Fruit fly (Drosophila melanogaster) whole organism, embryonic: Measurements from ENCODE around the gene CG18542.
"Not testable (repeated sequence)": the region's sequence is repeated elsewhere in the genome, so short reads cannot be mapped to it uniquely, and the experiment has no call there.

Source experiments
- BEAF-32 ChIP-seq: fragments of 200-800 bp; sonication (Bioruptor generic); optimal IDR thresholded peaks from 3 replicates; lab custom pipeline; 2017; ENCODE audit warnings: missing biosample characterization, missing genetic modification characterization, mild to moderate bottlenecking, moderate library complexity, missing genetic modification reagents
- CG11398 ChIP-seq: fragments of 200-800 bp; sonication (Bioruptor generic); optimal IDR thresholded peaks from 2 replicates; lab custom pipeline; 2016; ENCODE audit warnings: missing biosample characterization, missing genetic modification characterization
- CG12155 ChIP-seq: fragments of 200-800 bp; sonication (Bioruptor generic); optimal IDR thresholded peaks from 3 replicates; lab custom pipeline; 2016; ENCODE audit warnings: missing biosample characterization, missing genetic modification characterization
- CG12659 ChIP-seq: fragments of 200-800 bp; sonication (Bioruptor generic); optimal IDR thresholded peaks from 3 replicates; lab custom pipeline; 2017; ENCODE audit warnings: mild to moderate bottlenecking, missing biosample characterization, missing genetic modification reagents, missing genetic modification characterization
- CG13624 ChIP-seq: fragments of 200-800 bp; sonication (Bioruptor generic); optimal IDR thresholded peaks from 2 replicates; lab custom pipeline; 2016; ENCODE audit warnings: missing biosample characterization, missing genetic modification characterization
- CG14050 ChIP-seq: fragments of 200-800 bp; sonication (Bioruptor generic); IDR thresholded peaks from 3 replicates; pipeline ENCODE4 v1.3.6; 2022; ENCODE audit warnings: missing biosample characterization, missing genetic modification characterization
- CG14860 ChIP-seq: fragments of 200-800 bp; sonication (Bioruptor generic); IDR thresholded peaks from 3 replicates; pipeline ENCODE4 v1.3.6; 2022; ENCODE audit warnings: missing biosample characterization, missing genetic modification characterization; ENCODE audit not compliant: partially characterized antibody
- CG17802 ChIP-seq: fragments of 200-800 bp; sonication (Bioruptor generic); optimal IDR thresholded peaks from 2 replicates; lab custom pipeline; 2018; ENCODE audit warnings: missing biosample characterization, mild to moderate bottlenecking, missing genetic modification characterization, moderate library complexity
- CG17829 ChIP-seq: fragments of 200-800 bp; optimal IDR thresholded peaks from 2 replicates; lab custom pipeline; 2019; ENCODE audit warnings: missing biosample characterization, mild to moderate bottlenecking, missing genetic modification characterization, moderate library complexity
- CG1832 ChIP-seq: fragments of 200-800 bp; sonication (Bioruptor generic); optimal IDR thresholded peaks from 2 replicates; lab custom pipeline; 2017; ENCODE audit warnings: missing biosample characterization, mild to moderate bottlenecking, missing genetic modification characterization, inconsistent platforms
- CG18619 ChIP-seq: fragments of 200-800 bp; sonication (Bioruptor generic); optimal IDR thresholded peaks from 3 replicates; lab custom pipeline; 2017; ENCODE audit warnings: missing biosample characterization, mild to moderate bottlenecking, missing genetic modification characterization
- CG2129 ChIP-seq: fragments of 200-800 bp; sonication (Bioruptor generic); IDR thresholded peaks from 2 replicates; pipeline ENCODE4 v1.3.6; 2022; ENCODE audit warnings: missing biosample characterization, missing genetic modification characterization; ENCODE audit not compliant: partially characterized antibody
- CG4730 ChIP-seq: fragments of 200-800 bp; sonication (Bioruptor generic); IDR thresholded peaks from 2 replicates; pipeline ENCODE4 v1.3.6; 2022; ENCODE audit warnings: missing biosample characterization, missing genetic modification characterization
- CG8765 ChIP-seq: fragments of 200-800 bp; sonication (Bioruptor generic); IDR thresholded peaks from 2 replicates; pipeline ENCODE4 v1.3.6; 2022; ENCODE audit warnings: missing biosample characterization, missing genetic modification characterization
- CG9215 ChIP-seq: fragments of 200-800 bp; sonication (Bioruptor generic); IDR thresholded peaks from 2 replicates; pipeline ENCODE4 v1.3.6; 2022; ENCODE audit warnings: missing biosample characterization, missing genetic modification characterization
- Chrac-16 ChIP-seq: fragments of 200-800 bp; sonication (Bioruptor generic); optimal IDR thresholded peaks from 3 replicates; lab custom pipeline; 2016; ENCODE audit warnings: missing biosample characterization, missing genetic modification characterization
- CoRest ChIP-seq: fragments of 200-800 bp; sonication (Bioruptor generic); optimal IDR thresholded peaks from 3 replicates; lab custom pipeline; 2018; ENCODE audit warnings: missing biosample characterization, mild to moderate bottlenecking, missing genetic modification characterization, moderate library complexity
- Deaf1 ChIP-seq: fragments of 200-800 bp; optimal IDR thresholded peaks from 3 replicates; lab custom pipeline; 2019; ENCODE audit warnings: missing biosample characterization, mild to moderate bottlenecking, missing genetic modification characterization, moderate library complexity
- Dref ChIP-seq: fragments of 200-800 bp; sonication (Bioruptor generic); IDR thresholded peaks from 2 replicates; pipeline ENCODE4 v1.3.6; 2022; ENCODE audit warnings: missing biosample characterization, missing genetic modification characterization
- E2f2 ChIP-seq: fragments of 200-800 bp; sonication (Bioruptor generic); IDR thresholded peaks from 2 replicates; pipeline ENCODE4 v1.3.6; 2022; ENCODE audit warnings: missing biosample characterization, missing genetic modification characterization
- Ets97D ChIP-seq: fragments of 200-800 bp; sonication (Bioruptor generic); optimal IDR thresholded peaks from 3 replicates; lab custom pipeline; 2016; ENCODE audit warnings: missing biosample characterization, missing genetic modification characterization
- Fer1 ChIP-seq: fragments of 200-800 bp; sonication (Bioruptor generic); optimal IDR thresholded peaks from 2 replicates; lab custom pipeline; 2017; ENCODE audit warnings: missing biosample characterization, mild to moderate bottlenecking, missing genetic modification characterization
- Hey ChIP-seq: fragments of 200-800 bp; sonication (Bioruptor generic); optimal IDR thresholded peaks from 3 replicates; lab custom pipeline; 2018; ENCODE audit warnings: missing biosample characterization, mild to moderate bottlenecking, missing genetic modification characterization
- Nf-YA ChIP-seq: fragments of 200-800 bp; sonication (Bioruptor generic); IDR thresholded peaks from 2 replicates; pipeline ENCODE4 v1.3.6; 2022; ENCODE audit warnings: missing biosample characterization, missing genetic modification characterization
- Nf-YB ChIP-seq: fragments of 200-800 bp; sonication (Bioruptor generic); optimal IDR thresholded peaks from 3 replicates; lab custom pipeline; 2019; ENCODE audit warnings: missing biosample characterization, mild to moderate bottlenecking, missing genetic modification characterization, moderate library complexity
- PHDP ChIP-seq: fragments of 200-800 bp; sonication (Bioruptor generic); optimal IDR thresholded peaks from 3 replicates; lab custom pipeline; 2018; ENCODE audit warnings: missing biosample characterization, mild to moderate bottlenecking, missing genetic modification characterization, moderate library complexity
- Ptx1 ChIP-seq: fragments of 200-800 bp; sonication (Bioruptor generic); IDR thresholded peaks from 2 replicates; pipeline ENCODE4 v1.3.6; 2022; ENCODE audit warnings: missing biosample characterization, missing genetic modification characterization
- Rfx ChIP-seq: fragments of 200-800 bp; sonication (Bioruptor generic); IDR thresholded peaks from 2 replicates; pipeline ENCODE4 v1.3.6; 2022; ENCODE audit warnings: missing biosample characterization, missing genetic modification characterization
- bbx ChIP-seq: fragments of 200-800 bp; sonication (Bioruptor generic); IDR thresholded peaks from 2 replicates; pipeline ENCODE4 v1.3.6; 2022; ENCODE audit warnings: missing biosample characterization, missing genetic modification characterization; ENCODE audit not compliant: partially characterized antibody
- corto ChIP-seq: fragments of 200-800 bp; sonication (Bioruptor generic); optimal IDR thresholded peaks from 2 replicates; lab custom pipeline; 2016; ENCODE audit warnings: missing biosample characterization, mild to moderate bottlenecking, missing genetic modification characterization, moderate library complexity
- crp ChIP-seq, 2 experiments: fragments of 200-800 bp; sonication (Bioruptor generic); optimal IDR thresholded peaks; 2 replicates in 1 of 2; 3 replicates in 1 of 2; lab custom pipeline; 2017; ENCODE audit warnings: missing biosample characterization in 2 of 2, missing genetic modification characterization in 2 of 2, mild to moderate bottlenecking in 1 of 2, moderate library complexity in 1 of 2
- dan ChIP-seq: fragments of 200-800 bp; sonication (Bioruptor generic); IDR thresholded peaks from 2 replicates; pipeline ENCODE4 v1.3.6; 2022; ENCODE audit warnings: missing biosample characterization, missing genetic modification characterization
- fru ChIP-seq: fragments of >200 bp; optimal IDR thresholded peaks from 2 replicates; lab custom pipeline; 2017
- jigr1 ChIP-seq: fragments of 200-800 bp; sonication (Bioruptor generic); IDR thresholded peaks from 3 replicates; pipeline ENCODE4 v1.3.6; 2022; ENCODE audit warnings: missing biosample characterization, missing genetic modification characterization
- jing ChIP-seq: fragments of 200-800 bp; sonication (Bioruptor generic); optimal IDR thresholded peaks from 2 replicates; lab custom pipeline; 2018; ENCODE audit warnings: missing biosample characterization, mild to moderate bottlenecking, missing genetic modification characterization
- kah ChIP-seq: fragments of 200-800 bp; sonication (Bioruptor generic); optimal IDR thresholded peaks from 2 replicates; lab custom pipeline; 2018; ENCODE audit warnings: missing biosample characterization, mild to moderate bottlenecking, missing genetic modification characterization
- luna ChIP-seq: fragments of 200-800 bp; sonication (Bioruptor generic); optimal IDR thresholded peaks from 2 replicates; lab custom pipeline; 2016; ENCODE audit warnings: missing biosample characterization, missing genetic modification characterization
- maf-S ChIP-seq: fragments of 200-800 bp; sonication (Bioruptor generic); optimal IDR thresholded peaks from 2 replicates; lab custom pipeline; 2016; ENCODE audit warnings: missing biosample characterization, missing genetic modification characterization
- pan ChIP-seq, 4 experiments: fragments of >200 bp in 3 of 4; fragments of 200-800 bp in 1 of 4; sonication (Bioruptor generic) in 1 of 4; optimal IDR thresholded peaks in 3 of 4; IDR thresholded peaks in 1 of 4; 2 replicates each; pipeline versions ENCODE4 v1.3.6 to Lab custom; 2017 to 2022; ENCODE audit warnings: missing biosample characterization in 2 of 4, missing genetic modification characterization in 2 of 4, mixed read lengths in 1 of 4
- phol ChIP-seq: fragments of 200-800 bp; sonication (Bioruptor generic); optimal IDR thresholded peaks from 3 replicates; lab custom pipeline; 2018; ENCODE audit warnings: missing biosample characterization, mild to moderate bottlenecking, missing genetic modification characterization, moderate library complexity
- pita ChIP-seq: fragments of 200-800 bp; sonication (Bioruptor generic); optimal IDR thresholded peaks from 2 replicates; lab custom pipeline; 2017; ENCODE audit warnings: missing biosample characterization, mild to moderate bottlenecking, missing genetic modification characterization
- pros ChIP-seq: fragments of 200-800 bp; sonication (Bioruptor generic); optimal IDR thresholded peaks from 3 replicates; lab custom pipeline; 2019; ENCODE audit warnings: missing biosample characterization, mild to moderate bottlenecking, missing genetic modification characterization, moderate library complexity
- pum ChIP-seq: fragments of 200-800 bp; sonication (Bioruptor generic); optimal IDR thresholded peaks from 2 replicates; lab custom pipeline; 2016; ENCODE audit warnings: missing biosample characterization, missing genetic modification characterization
- scrt ChIP-seq: fragments of 200-800 bp; sonication (Bioruptor generic); optimal IDR thresholded peaks from 2 replicates; lab custom pipeline; 2018; ENCODE audit warnings: missing biosample characterization, mild to moderate bottlenecking, missing genetic modification characterization, moderate library complexity
- sna ChIP-seq: fragments of 200-800 bp; sonication (Bioruptor generic); IDR thresholded peaks from 2 replicates; pipeline ENCODE4 v1.3.6; 2022; ENCODE audit warnings: missing biosample characterization, missing genetic modification characterization; ENCODE audit not compliant: partially characterized antibody
- stc ChIP-seq: fragments of 200-800 bp; sonication (Bioruptor generic); IDR thresholded peaks from 2 replicates; pipeline ENCODE4 v1.3.6; 2022; ENCODE audit warnings: missing biosample characterization, missing genetic modification characterization
- tna ChIP-seq: fragments of 200-800 bp; sonication (Bioruptor generic); IDR thresholded peaks from 2 replicates; pipeline ENCODE4 v1.3.6; 2022; ENCODE audit warnings: missing biosample characterization, missing genetic modification characterization; ENCODE audit not compliant: partially characterized antibody
- wdn ChIP-seq: fragments of 200-800 bp; sonication (Bioruptor generic); IDR thresholded peaks from 2 replicates; pipeline ENCODE4 v1.3.6; 2022; ENCODE audit warnings: missing biosample characterization, missing genetic modification characterization

The CG18542 gene

DNA sequence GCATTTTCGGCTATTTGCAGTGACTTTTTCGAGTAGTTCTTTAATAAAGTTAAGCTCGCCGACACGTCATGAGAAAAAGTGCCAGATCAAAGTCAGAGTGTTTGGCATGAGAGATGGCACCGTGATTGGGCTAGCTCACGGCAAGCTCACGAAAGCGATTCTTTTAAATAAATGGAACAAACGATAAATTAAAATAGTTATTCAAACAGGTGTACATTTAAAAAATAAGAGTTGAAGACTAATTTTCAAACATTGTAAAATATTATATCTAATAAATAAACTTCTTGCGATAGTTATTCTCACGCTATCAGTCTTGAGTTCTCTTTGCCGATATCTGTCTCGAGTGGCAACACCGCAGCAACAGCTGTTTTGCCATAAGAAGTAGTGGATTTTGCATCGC, at the start of gene CG18542, which contains the start of gene eca:
Gene CG18542, plus strand, starts transcription at position 385 of the 400 bp plus-strand sequence.
Gene eca, minus strand, starts transcription at position 101 of the 400 bp plus-strand sequence.
- not testable (repeated sequence) for TF ChIP-seq kah (GFP tag; lab: Kevin White, UChicago); Ptx1 (GFP tag; lab: Robert Waterston, UW); CG14050 (GFP tag; lab: Robert Waterston, UW)

DNA sequence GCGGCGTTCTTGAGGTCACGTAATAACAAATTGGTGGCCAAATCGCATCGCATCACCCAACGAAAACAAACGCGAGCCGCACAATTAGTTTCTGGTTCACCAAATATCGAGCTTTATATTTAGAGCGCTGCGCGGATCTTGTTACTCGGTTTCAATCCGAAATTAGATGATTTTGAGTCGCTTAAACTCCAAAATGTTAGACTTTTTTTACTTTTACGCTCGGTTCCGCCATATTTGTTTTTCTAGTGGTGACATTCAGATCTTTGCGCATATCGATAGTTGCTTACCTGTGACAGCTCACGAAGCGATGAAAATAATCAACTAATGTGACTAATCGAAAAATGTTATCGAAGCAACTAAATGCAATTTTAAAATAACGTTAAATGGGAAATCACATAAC, 48.2 kb upstream of the CG18542 start, which contains the start of gene Scm:
Gene Scm, minus strand, starts transcription at position 251 of the 400 bp plus-strand sequence.
- TF ChIP-seq Hey, result no peak
- peak; percentile 59 for TF ChIP-seq Nf-YB (GFP tag; lab: Kevin White, UChicago)
- peak; percentile 61; the same call in 1 of the 2 replicates for TF ChIP-seq CG2129 (GFP tag; lab: Robert Waterston, UW)
- no peak for TF ChIP-seq maf-S
- peak; percentile 95 for TF ChIP-seq sna
- TF ChIP-seq CG17802 (tag; lab: Kevin White, UChicago), result no peak
- no peak for TF ChIP-seq jigr1 (GFP tag; lab: Robert Waterston, UW)
- no peak for TF ChIP-seq CG4730
- TF ChIP-seq CG9215, result no peak
- TF ChIP-seq CG14860 (GFP tag; lab: Robert Waterston, UW), result peak; percentile 85
- no peak for TF ChIP-seq luna
- TF ChIP-seq BEAF-32 (GFP tag; lab: Kevin White, UChicago), result peak; percentile 91
- peak; percentile 79 for TF ChIP-seq CG12659
- TF ChIP-seq phol (tag; lab: Kevin White, UChicago), result peak; percentile 100
- TF ChIP-seq CoRest, result no peak
- TF ChIP-seq E2f2, result peak; percentile 71
- TF ChIP-seq CG13624 (GFP tag; lab: Kevin White, UChicago), result peak; percentile 36
- TF ChIP-seq Ets97D (GFP tag; lab: Kevin White, UChicago), result peak; percentile 92
- TF ChIP-seq pum (GFP tag; lab: Kevin White, UChicago), result no peak
- TF ChIP-seq tna (GFP tag; lab: Robert Waterston, UW), result peak; percentile 89
- no peak for TF ChIP-seq corto (GFP tag; lab: Kevin White, UChicago)
- no peak for TF ChIP-seq Chrac-16 (GFP tag; lab: Kevin White, UChicago)
- TF ChIP-seq kah (GFP tag; lab: Kevin White, UChicago), result no peak
- TF ChIP-seq scrt (GFP tag; lab: Kevin White, UChicago), result peak; percentile 23
- TF ChIP-seq CG17829 (tag; lab: Kevin White, UChicago), result peak; percentile 50
- no peak for TF ChIP-seq pan (optimal IDR thresholded peaks at IDR 0.05; lab: Kevin White, UChicago)
- TF ChIP-seq pan (GFP tag; optimal IDR thresholded peaks at IDR 0.05 in 1 of 2, IDR thresholded peaks at IDR 0.05 in 1 of 2), result no peak
- TF ChIP-seq CG11398, result peak; percentile 4
- peak; percentile 95 for TF ChIP-seq Dref (GFP tag; lab: Robert Waterston, UW)
- peak; percentile 25 for TF ChIP-seq PHDP
- no peak for TF ChIP-seq dan (GFP tag; lab: Robert Waterston, UW)
- no peak for TF ChIP-seq Nf-YA (GFP tag; lab: Robert Waterston, UW)
- TF ChIP-seq pros (GFP tag; lab: Kevin White, UChicago), result no peak
- peak; percentile 39 for TF ChIP-seq Fer1
- TF ChIP-seq crp (GFP tag; optimal IDR thresholded peaks at IDR 0.05; lab: Kevin White, UChicago), result no peak
- no peak for TF ChIP-seq pita (GFP tag; lab: Kevin White, UChicago)
- TF ChIP-seq stc, result no peak
- no peak for TF ChIP-seq CG18619 (GFP tag; lab: Kevin White, UChicago)
- TF ChIP-seq Rfx (GFP tag; lab: Robert Waterston, UW), result peak; percentile 24; the same call in 1 of the 2 replicates
- no peak for TF ChIP-seq jing (GFP tag; lab: Kevin White, UChicago)
- no peak for TF ChIP-seq wdn (GFP tag; lab: Robert Waterston, UW)
- no peak for TF ChIP-seq CG12155 (GFP tag; lab: Kevin White, UChicago)
- TF ChIP-seq bbx, result peak; percentile 95
- TF ChIP-seq fru, result no peak
- TF ChIP-seq Deaf1 (tag; lab: Kevin White, UChicago), result peak; percentile 25
- no peak for TF ChIP-seq CG8765 (GFP tag; lab: Robert Waterston, UW)
- no peak for TF ChIP-seq CG1832 (GFP tag; lab: Kevin White, UChicago)
